Worm (Caenorhabditis elegans) whole organism, midembryonic: ENCODE measurements around the gene F42G4.7.

Experiments used
- T22C8.4 ChIP-seq: fragments of 200-800 bp; sonication (Bioruptor generic); IDR thresholded peaks from 2 replicates; pipeline ENCODE4 v1.3.6; 2022; ENCODE audit warnings: missing genetic modification characterization, missing compliant biosample characterization
- cog-1 ChIP-seq: sonication (generic microtip); optimal IDR thresholded peaks from 2 replicates; lab custom pipeline; 2016; ENCODE audit warnings: missing genetic modification characterization, missing compliant biosample characterization
- flt-1 ChIP-seq: fragments of 200-800 bp; sonication (Bioruptor generic); IDR thresholded peaks from 2 replicates; pipeline ENCODE4 v1.3.6; 2022; ENCODE audit warnings: missing genetic modification characterization, missing compliant biosample characterization
- klf-2 ChIP-seq: fragments of 200-800 bp; sonication (Bioruptor generic); conservative IDR thresholded peaks from 2 replicates; pipeline ENCODE4 v1.3.6; 2022; ENCODE audit warnings: missing genetic modification reagents, missing genetic modification characterization, missing compliant biosample characterization
- med-1 ChIP-seq: sonication (generic microtip); optimal IDR thresholded peaks from 2 replicates; lab custom pipeline; 2017; ENCODE audit warnings: missing genetic modification characterization, mild to moderate bottlenecking, missing compliant biosample characterization, antibody characterized with exemption, missing genetic modification reagents; ENCODE audit not compliant: insufficient read depth
- ref-1 ChIP-seq: fragments of 200-800 bp; sonication (Bioruptor generic); conservative IDR thresholded peaks from 2 replicates; pipeline ENCODE4 v1.3.6; 2022; ENCODE audit warnings: missing genetic modification reagents, missing genetic modification characterization, missing compliant biosample characterization
- tab-1 ChIP-seq: fragments of 200-800 bp; sonication (Bioruptor generic); IDR thresholded peaks from 2 replicates; pipeline ENCODE4 v1.3.6; 2022; ENCODE audit warnings: missing genetic modification characterization, missing compliant biosample characterization
- ztf-23 ChIP-seq: fragments of 200-800 bp; sonication (Bioruptor generic); IDR thresholded peaks from 2 replicates; pipeline ENCODE4 v1.3.6; 2022; ENCODE audit warnings: missing genetic modification reagents, missing genetic modification characterization, missing compliant biosample characterization
- ztf-29 ChIP-seq: fragments of 200-800 bp; sonication (Bioruptor generic); IDR thresholded peaks from 2 replicates; pipeline ENCODE4 v1.3.6; 2022; ENCODE audit warnings: missing genetic modification reagents, missing genetic modification characterization, missing compliant biosample characterization

The F42G4.7 gene

ce11 chrII:13000753-13001152 is 46.3 kb downstream of the F42G4.7 start, which contains the start of gene Y38F1A.8:
Y38F1A.8 (minus strand) TSS chrII:13000853.
- no peak for TF ChIP-seq tab-1 (GFP tag; lab: Robert Waterston, UW)

- TF ChIP-seq ztf-29 (GFP tag; lab: Robert Waterston, UW) (no peak), med-1 (no peak), tab-1 (GFP tag; lab: Robert Waterston, UW) (no peak)
Observed at ce11 chrII:12997413-12997812, 49.7 kb downstream of the F42G4.7 start, which contains the start of gene Y38F1A.7. Y38F1A.7 (minus strand) TSS chrII:12997804.

ce11 chrII:12996249-12996648 is 50.8 kb downstream of the F42G4.7 start, which contains the start of gene hphd-1:
hphd-1 (minus strand) TSS chrII:12996571.
- TF ChIP-seq flt-1 (GFP tag; lab: Robert Waterston, UW), result no peak
- TF ChIP-seq klf-2 (GFP tag; lab: Robert Waterston, UW), result no peak
- TF ChIP-seq ztf-23 (GFP tag; lab: Robert Waterston, UW), result no peak
- no peak for TF ChIP-seq T22C8.4 (GFP tag; lab: Robert Waterston, UW)
- TF ChIP-seq med-1, result no peak
- TF ChIP-seq ref-1 (GFP tag; lab: Robert Waterston, UW), result no peak
- TF ChIP-seq tab-1 (GFP tag; lab: Robert Waterston, UW), result no peak
- no peak for TF ChIP-seq cog-1 (tag; lab: Kevin White, UChicago)
- no peak for TF ChIP-seq ztf-29 (GFP tag; lab: Robert Waterston, UW)
